Worm (Caenorhabditis elegans): Measurements from ENCODE around the gene dmsr-12.

- TF ChIP-seq ztf-26 (tag; optimal IDR thresholded peaks at IDR 0.05) (no peak), ceh-100 (GFP tag; IDR thresholded peaks at IDR 0.05) (peak; percentile 55; the same call in 1 of the 2 replicates), ets-4 (GFP tag; optimal IDR thresholded peaks at IDR 0.05) (no peak), ama-1 (optimal IDR thresholded peaks at IDR 0.05) (no peak), ama-1 (GFP tag; optimal IDR thresholded peaks at IDR 0.05) (no peak), somi-1 (GFP tag; optimal IDR thresholded peaks at IDR 0.05) (no peak), pha-4 (tag; optimal IDR thresholded peaks at IDR 0.05) (no peak), ccch-3 (GFP tag; optimal IDR thresholded peaks at IDR 0.05) (no peak)
Measured at ce11 chrV:6784853-6785492, 21.3 kb downstream of the dmsr-12 start, which contains the start of the genes spn-4 and spe-39.
